Worm (Caenorhabditis elegans): ENCODE results near the gene Y48B6A.5.

DNA sequence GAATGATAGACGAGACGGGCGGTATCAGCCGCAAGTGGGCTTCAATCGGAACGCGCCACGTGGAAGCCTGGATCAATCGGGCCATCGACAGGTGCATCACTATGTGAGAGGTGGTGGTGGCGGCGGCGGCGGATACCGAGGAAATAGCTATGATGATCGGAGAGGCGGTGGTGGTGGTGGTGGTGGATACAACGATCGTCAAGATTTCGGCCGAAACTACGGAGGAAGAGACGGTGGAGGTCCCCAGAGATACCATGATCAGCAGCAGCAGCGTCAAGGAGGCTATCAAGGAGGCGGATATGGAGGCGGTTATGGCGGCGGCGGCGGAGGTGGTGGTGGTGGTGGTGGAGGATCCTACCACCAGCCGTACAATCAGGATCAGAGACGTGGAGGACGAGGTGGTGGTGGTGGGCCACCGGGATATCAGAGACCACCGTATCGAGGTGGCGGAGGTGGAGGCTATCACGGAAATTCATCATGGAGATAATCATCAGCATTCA is 9.5 kb downstream of the Y48B6A.5 start:
- TF ChIP-seq nhr-12 (tag; optimal IDR thresholded peaks at IDR 0.05) (no peak), snpc-4 (tag; optimal IDR thresholded peaks at IDR 0.05) (no peak), nhr-28 (tag; optimal IDR thresholded peaks at IDR 0.05) (no peak), blmp-1 (tag; optimal IDR thresholded peaks at IDR 0.05) (no peak), unc-62 (GFP tag; optimal IDR thresholded peaks at IDR 0.05) (no peak), tbx-8 (GFP tag; optimal IDR thresholded peaks at IDR 0.05) (no peak), sptf-1 (tag; optimal IDR thresholded peaks at IDR 0.05) (no peak), mab-5 (tag; optimal IDR thresholded peaks at IDR 0.05) (no peak), pha-4 (tag; optimal IDR thresholded peaks at IDR 0.05) (no peak), lin-13 (tag; optimal IDR thresholded peaks at IDR 0.05) (no peak), elt-1 (tag; optimal IDR thresholded peaks at IDR 0.05; ENCODE audit: borderline replicate concordance, insufficient read depth) (no peak), mep-1 (tag; optimal IDR thresholded peaks at IDR 0.05) (no peak)

All from whole organism, mixed stage, embryonic.